Fruit fly (Drosophila melanogaster) whole organism, embryonic: ENCODE data around the gene CG17111.

Experiments
- ATbp ChIP-seq: fragments of 200-800 bp; sonication (Bioruptor generic); optimal IDR thresholded peaks from 2 replicates; lab custom pipeline; 2017; ENCODE audit warnings: missing biosample characterization, mild to moderate bottlenecking, missing genetic modification characterization, missing genetic modification reagents
- CG10267 ChIP-seq: fragments of 200-800 bp; sonication (Bioruptor generic); optimal IDR thresholded peaks from 2 replicates; lab custom pipeline; 2018; ENCODE audit warnings: missing biosample characterization, mild to moderate bottlenecking, missing genetic modification characterization, moderate library complexity
- CG10959 ChIP-seq: fragments of 200-800 bp; sonication (Bioruptor generic); IDR thresholded peaks from 2 replicates; pipeline ENCODE4 v1.3.6; 2022; ENCODE audit warnings: missing biosample characterization, missing genetic modification characterization
- CG11696 ChIP-seq: fragments of 200-800 bp; sonication (Bioruptor generic); IDR thresholded peaks from 2 replicates; pipeline ENCODE4 v1.3.6; 2022; ENCODE audit warnings: missing biosample characterization, missing genetic modification characterization
- CG11723 ChIP-seq: fragments of 200-800 bp; sonication (Bioruptor generic); optimal IDR thresholded peaks from 2 replicates; lab custom pipeline; 2017; ENCODE audit warnings: missing biosample characterization, mild to moderate bottlenecking, missing genetic modification characterization
- CG12236 ChIP-seq: fragments of 200-800 bp; sonication (Bioruptor generic); optimal IDR thresholded peaks from 2 replicates; lab custom pipeline; 2016; ENCODE audit warnings: missing biosample characterization, missing genetic modification characterization
- CG13287 ChIP-seq: fragments of 200-800 bp; sonication (Bioruptor generic); IDR thresholded peaks from 2 replicates; pipeline ENCODE4 v1.3.6; 2022; ENCODE audit warnings: missing biosample characterization, missing genetic modification characterization; ENCODE audit not compliant: partially characterized antibody
- CG13424 ChIP-seq: fragments of 200-800 bp; sonication (Bioruptor generic); optimal IDR thresholded peaks from 2 replicates; lab custom pipeline; 2019; ENCODE audit warnings: missing biosample characterization, mild to moderate bottlenecking, missing genetic modification characterization, moderate library complexity
- CG15269 ChIP-seq: fragments of 200-800 bp; sonication (Bioruptor generic); optimal IDR thresholded peaks from 2 replicates; lab custom pipeline; 2018; ENCODE audit warnings: missing biosample characterization, mild to moderate bottlenecking, missing genetic modification characterization, moderate library complexity
- CG1603 ChIP-seq: fragments of 200-800 bp; sonication (Bioruptor generic); optimal IDR thresholded peaks from 2 replicates; lab custom pipeline; 2019; ENCODE audit warnings: missing biosample characterization, mild to moderate bottlenecking, missing genetic modification characterization, moderate library complexity
- CG16813 ChIP-seq: fragments of 200-800 bp; sonication (Bioruptor generic); IDR thresholded peaks from 3 replicates; pipeline ENCODE4 v1.3.6; 2022; ENCODE audit warnings: missing biosample characterization, missing genetic modification characterization; ENCODE audit not compliant: partially characterized antibody
- CG2129 ChIP-seq: fragments of 200-800 bp; sonication (Bioruptor generic); IDR thresholded peaks from 2 replicates; pipeline ENCODE4 v1.3.6; 2022; ENCODE audit warnings: missing biosample characterization, missing genetic modification characterization; ENCODE audit not compliant: partially characterized antibody
- CG31365 ChIP-seq: fragments of 200-800 bp; sonication (Bioruptor generic); optimal IDR thresholded peaks from 2 replicates; lab custom pipeline; 2018; ENCODE audit warnings: missing biosample characterization, mild to moderate bottlenecking, missing genetic modification characterization
- CG3847 ChIP-seq: fragments of 200-800 bp; sonication (Bioruptor generic); IDR thresholded peaks from 2 replicates; pipeline ENCODE4 v1.3.6; 2022; ENCODE audit warnings: missing biosample characterization, missing genetic modification characterization
- CG7745 ChIP-seq: fragments of 200-800 bp; sonication (Bioruptor generic); optimal IDR thresholded peaks from 2 replicates; lab custom pipeline; 2018; ENCODE audit warnings: missing biosample characterization, mild to moderate bottlenecking, missing genetic modification characterization, moderate library complexity
- CG8765 ChIP-seq: fragments of 200-800 bp; sonication (Bioruptor generic); IDR thresholded peaks from 2 replicates; pipeline ENCODE4 v1.3.6; 2022; ENCODE audit warnings: missing biosample characterization, missing genetic modification characterization
- CrebB ChIP-seq: fragments of 200-800 bp; sonication (Bioruptor generic); optimal IDR thresholded peaks from 3 replicates; lab custom pipeline; 2018; ENCODE audit warnings: missing biosample characterization, mild to moderate bottlenecking, missing genetic modification characterization
- Dfd ChIP-seq, 2 experiments: fragments of >200 bp; optimal IDR thresholded peaks; 2 replicates each; lab custom pipeline; 2017; ENCODE audit warnings: missing biosample characterization in 2 of 2, missing genetic modification characterization in 2 of 2
- Eip74EF ChIP-seq, 2 experiments: fragments of 200-800 bp in 1 of 2; fragments of >200 bp in 1 of 2; sonication (Bioruptor generic) in 1 of 2; optimal IDR thresholded peaks; 2 replicates each; lab custom pipeline; 2017 to 2019; ENCODE audit warnings: missing biosample characterization in 2 of 2, missing genetic modification characterization in 2 of 2, mild to moderate bottlenecking in 1 of 2, moderate library complexity in 1 of 2
- HLH54F ChIP-seq: fragments of 200-800 bp; sonication (Bioruptor generic); optimal IDR thresholded peaks from 3 replicates; lab custom pipeline; 2016; ENCODE audit warnings: missing biosample characterization, missing genetic modification characterization
- Hmr ChIP-seq: fragments of 200-800 bp; sonication (Bioruptor generic); optimal IDR thresholded peaks from 3 replicates; lab custom pipeline; 2017; ENCODE audit warnings: mild to moderate bottlenecking, missing biosample characterization, missing genetic modification reagents, missing genetic modification characterization
- MBD-R2 ChIP-seq: fragments of 200-800 bp; sonication (Bioruptor generic); IDR thresholded peaks from 2 replicates; pipeline ENCODE4 v1.3.6; 2022; ENCODE audit warnings: missing biosample characterization, missing genetic modification characterization
- MESR4 ChIP-seq: fragments of 200-800 bp; sonication (Bioruptor generic); optimal IDR thresholded peaks from 2 replicates; lab custom pipeline; 2018; ENCODE audit warnings: missing biosample characterization, mild to moderate bottlenecking, missing genetic modification characterization, moderate library complexity
- MTF-1 ChIP-seq: fragments of 200-800 bp; sonication (Bioruptor generic); optimal IDR thresholded peaks from 2 replicates; lab custom pipeline; 2018; ENCODE audit warnings: missing biosample characterization, mild to moderate bottlenecking, missing genetic modification characterization, borderline replicate concordance
- Max ChIP-seq: fragments of 200-800 bp; sonication (Bioruptor generic); optimal IDR thresholded peaks from 2 replicates; lab custom pipeline; 2016; ENCODE audit warnings: missing biosample characterization, mild to moderate bottlenecking, missing genetic modification characterization
- Med ChIP-seq: fragments of 200-800 bp; sonication (Bioruptor generic); peaks from one replicate; lab custom pipeline; 2016; ENCODE audit warnings: missing biosample characterization, missing genetic modification characterization, mild to moderate bottlenecking, inconsistent platforms, moderate library complexity
- Meics ChIP-seq: fragments of 200-800 bp; sonication (Bioruptor generic); optimal IDR thresholded peaks from 2 replicates; lab custom pipeline; 2017; ENCODE audit warnings: missing biosample characterization, mild to moderate bottlenecking, missing genetic modification characterization
- Ravus ChIP-seq: fragments of 200-800 bp; sonication (Bioruptor generic); IDR thresholded peaks from 2 replicates; pipeline ENCODE4 v1.3.6; 2022; ENCODE audit warnings: missing biosample characterization, missing genetic modification characterization
- Rfx ChIP-seq: fragments of 200-800 bp; sonication (Bioruptor generic); IDR thresholded peaks from 2 replicates; pipeline ENCODE4 v1.3.6; 2022; ENCODE audit warnings: missing biosample characterization, missing genetic modification characterization
- Stat92E ChIP-seq, 3 experiments: fragments of >200 bp in 2 of 3; fragments of 200-800 bp in 1 of 3; sonication (Bioruptor generic) in 1 of 3; optimal IDR thresholded peaks; 2 replicates each; lab custom pipeline; 2017 to 2019; ENCODE audit warnings: missing biosample characterization in 3 of 3, missing genetic modification characterization in 3 of 3, mild to moderate bottlenecking in 1 of 3, moderate library complexity in 1 of 3
- Taf1 ChIP-seq: fragments of 200-800 bp; sonication (Bioruptor generic); IDR thresholded peaks from 2 replicates; pipeline ENCODE4 v1.3.6; 2022; ENCODE audit warnings: missing biosample characterization, missing genetic modification characterization
- Vsx1 ChIP-seq: fragments of 200-800 bp; sonication (Bioruptor generic); optimal IDR thresholded peaks from 2 replicates; lab custom pipeline; 2017; ENCODE audit warnings: missing biosample characterization, mild to moderate bottlenecking, missing genetic modification characterization, missing genetic modification reagents
- amos ChIP-seq: fragments of 200-800 bp; sonication (Bioruptor generic); IDR thresholded peaks from 2 replicates; pipeline ENCODE4 v1.3.6; 2022; ENCODE audit warnings: missing biosample characterization, missing genetic modification characterization; ENCODE audit not compliant: partially characterized antibody
- ase ChIP-seq: fragments of 200-800 bp; sonication (Bioruptor generic); IDR thresholded peaks from 3 replicates; pipeline ENCODE4 v1.3.6; 2022; ENCODE audit warnings: missing biosample characterization, missing genetic modification characterization
- btn ChIP-seq: fragments of 200-800 bp; sonication (Bioruptor generic); optimal IDR thresholded peaks from 2 replicates; lab custom pipeline; 2016; ENCODE audit warnings: missing biosample characterization, missing genetic modification characterization
- ci ChIP-seq: fragments of 200-800 bp; sonication (Bioruptor generic); IDR thresholded peaks from 3 replicates; pipeline ENCODE4 v1.3.6; 2022; ENCODE audit warnings: missing biosample characterization, missing genetic modification characterization
- eve ChIP-seq, 2 experiments: fragments of >200 bp; optimal IDR thresholded peaks; 2 replicates each; lab custom pipeline; 2017; ENCODE audit warnings: missing biosample characterization in 2 of 2, missing genetic modification characterization in 2 of 2
- ewg ChIP-seq: fragments of 200-800 bp; sonication (Bioruptor generic); optimal IDR thresholded peaks from 3 replicates; lab custom pipeline; 2017; ENCODE audit warnings: mild to moderate bottlenecking, missing biosample characterization, missing genetic modification reagents, missing genetic modification characterization
- grn ChIP-seq: fragments of 200-800 bp; sonication (Bioruptor generic); optimal IDR thresholded peaks from 3 replicates; lab custom pipeline; 2017; ENCODE audit warnings: missing biosample characterization, missing genetic modification characterization
- insv ChIP-seq, 2 experiments: fragments of 200-800 bp; sonication (Bioruptor generic); optimal IDR thresholded peaks; 3 replicates each; lab custom pipeline; 2016 to 2018; ENCODE audit warnings: missing biosample characterization in 2 of 2, missing genetic modification characterization in 2 of 2
- lilli ChIP-seq: fragments of 200-800 bp; sonication (Bioruptor generic); optimal IDR thresholded peaks from 3 replicates; lab custom pipeline; 2016; ENCODE audit warnings: missing biosample characterization, missing genetic modification characterization
- mirr ChIP-seq: fragments of 200-800 bp; sonication (Bioruptor generic); optimal IDR thresholded peaks from 3 replicates; lab custom pipeline; 2018; ENCODE audit warnings: missing biosample characterization, mild to moderate bottlenecking, missing genetic modification characterization
- org-1 ChIP-seq: fragments of 200-800 bp; sonication (Bioruptor generic); optimal IDR thresholded peaks from 2 replicates; lab custom pipeline; 2017; ENCODE audit warnings: missing biosample characterization, missing genetic modification characterization
- rib ChIP-seq: fragments of 200-800 bp; sonication (Bioruptor generic); IDR thresholded peaks from 2 replicates; pipeline ENCODE4 v1.3.6; 2022; ENCODE audit warnings: missing biosample characterization, missing genetic modification characterization
- schlank ChIP-seq: fragments of 200-800 bp; sonication (Bioruptor generic); optimal IDR thresholded peaks from 2 replicates; lab custom pipeline; 2018; ENCODE audit warnings: missing biosample characterization, mild to moderate bottlenecking, missing genetic modification characterization
- stwl ChIP-seq: fragments of 200-800 bp; sonication (Bioruptor generic); optimal IDR thresholded peaks from 3 replicates; lab custom pipeline; 2018; ENCODE audit warnings: missing biosample characterization, mild to moderate bottlenecking, missing genetic modification characterization, moderate library complexity
- tgo ChIP-seq: fragments of 200-800 bp; sonication (Bioruptor generic); IDR thresholded peaks from 3 replicates; pipeline ENCODE4 v1.3.6; 2022; ENCODE audit warnings: missing biosample characterization, missing genetic modification characterization
- wek ChIP-seq: fragments of 200-800 bp; sonication (Bioruptor generic); optimal IDR thresholded peaks from 3 replicates; lab custom pipeline; 2018; ENCODE audit warnings: missing biosample characterization, mild to moderate bottlenecking, missing genetic modification characterization, moderate library complexity
- zen2 ChIP-seq: fragments of 200-800 bp; sonication (Bioruptor generic); IDR thresholded peaks from 3 replicates; pipeline ENCODE4 v1.3.6; 2022; ENCODE audit warnings: missing biosample characterization, missing genetic modification characterization; ENCODE audit not compliant: partially characterized antibody

The CG17111 gene

dm6 chr3R:23013482-23013881 lies 53.6 kb downstream of the CG17111 start:
- TF ChIP-seq CG11696 (GFP tag; lab: Robert Waterston, UW) = 0 out of 2 replicates have a peak, but pooled peaks have one; percentile 32
- peak; percentile 43; the same call in 1 of the 2 replicates for TF ChIP-seq Rfx
- TF ChIP-seq ase (GFP tag; lab: Robert Waterston, UW) = no peak
- 0 out of 3 replicates have a peak, but pooled peaks have one; percentile 16 for TF ChIP-seq CG16813 (GFP tag; lab: Robert Waterston, UW)
- TF ChIP-seq HLH54F (GFP tag; lab: Kevin White, UChicago) = no peak
- peak; percentile 35 for TF ChIP-seq mirr (GFP tag; lab: Kevin White, UChicago)
- TF ChIP-seq MESR4 (GFP tag; lab: Kevin White, UChicago) = no peak
- TF ChIP-seq tgo = no peak
- TF ChIP-seq eve (GFP tag; optimal IDR thresholded peaks at IDR 0.05; lab: Kevin White, UChicago) = no peak
- no peak for TF ChIP-seq CG7745 (tag; lab: Kevin White, UChicago)
- TF ChIP-seq CG11723 (GFP tag; lab: Kevin White, UChicago) = no peak
- TF ChIP-seq CG10267 (tag; lab: Kevin White, UChicago) = no peak
- peak; percentile 84 for TF ChIP-seq CG31365 (tag; lab: Kevin White, UChicago)
- peak; percentile 33 for TF ChIP-seq Hmr
- TF ChIP-seq rib (GFP tag; lab: Robert Waterston, UW) = no peak
- no peak for TF ChIP-seq lilli (GFP tag; lab: Kevin White, UChicago)
- no peak for TF ChIP-seq Stat92E (GFP tag; optimal IDR thresholded peaks at IDR 0.05; lab: Kevin White, UChicago)
- no peak for TF ChIP-seq ewg
- TF ChIP-seq ATbp (GFP tag; lab: Kevin White, UChicago) = peak; percentile 43
- TF ChIP-seq CG15269 (tag; lab: Kevin White, UChicago) = peak; percentile 32
- peak; percentile 6 for TF ChIP-seq stwl
- no peak for TF ChIP-seq CG12236 (GFP tag; lab: Kevin White, UChicago)
- TF ChIP-seq CG13424 (tag; lab: Kevin White, UChicago) = peak; percentile 3
- peak; percentile 26; the same call in 1 of the 2 replicates for TF ChIP-seq MBD-R2
- no peak for TF ChIP-seq btn
- peak; percentile 56 for TF ChIP-seq grn (GFP tag; lab: Kevin White, UChicago)
- TF ChIP-seq Meics = no peak
- no peak for TF ChIP-seq insv (GFP tag; optimal IDR thresholded peaks at IDR 0.05; lab: Kevin White, UChicago)
- TF ChIP-seq Eip74EF (GFP tag; optimal IDR thresholded peaks at IDR 0.05; lab: Kevin White, UChicago) = peak in 1 of 2 experiments; percentile 52
- TF ChIP-seq CG13287 (GFP tag; lab: Robert Waterston, UW) = peak; percentile 17; the same call in 1 of the 2 replicates
- no peak for TF ChIP-seq CG2129 (GFP tag; lab: Robert Waterston, UW)
- TF ChIP-seq schlank (tag; lab: Kevin White, UChicago) = peak; percentile 30
- no peak; the same call in 1 of the 2 replicates for TF ChIP-seq amos (GFP tag; lab: Robert Waterston, UW)
- peak in 1 of 2 experiments; percentile 4 for TF ChIP-seq Dfd (GFP tag; optimal IDR thresholded peaks at IDR 0.05; lab: Kevin White, UChicago)
- peak; percentile 1 for TF ChIP-seq CrebB (tag; lab: Kevin White, UChicago)
- TF ChIP-seq org-1 (GFP tag; lab: Kevin White, UChicago) = no peak
- no peak for TF ChIP-seq Ravus
- peak; percentile 74 for TF ChIP-seq Vsx1 (GFP tag; lab: Kevin White, UChicago)
- no peak for TF ChIP-seq zen2 (GFP tag; lab: Robert Waterston, UW)
- peak; percentile 45 for TF ChIP-seq wek (GFP tag; lab: Kevin White, UChicago)
- no peak for TF ChIP-seq CG10959 (GFP tag; lab: Robert Waterston, UW)
- TF ChIP-seq Taf1 (GFP tag; lab: Robert Waterston, UW) = no peak
- peak; percentile 4 for TF ChIP-seq MTF-1 (GFP tag; lab: Kevin White, UChicago)
- peak; percentile 72 for TF ChIP-seq Med (GFP tag; lab: Kevin White, UChicago)
- 0 out of 2 replicates have a peak, but pooled peaks have one; percentile 7 for TF ChIP-seq CG3847 (GFP tag; lab: Robert Waterston, UW)
- peak; percentile 19 for TF ChIP-seq CG1603 (tag; lab: Kevin White, UChicago)
- TF ChIP-seq Max = no peak
- TF ChIP-seq CG8765 (GFP tag; lab: Robert Waterston, UW) = no peak
- TF ChIP-seq ci = peak; percentile 25; the same call in 1 of the 3 replicates
